Fruit fly (Drosophila melanogaster): ENCODE measurements around the gene brv3.

Gene brv3

dm6 chrX:2593753-2594096 lies 30.6 kb downstream of the brv3 start (continued):
- TF ChIP-seq CG1621 (tag; optimal IDR thresholded peaks at IDR 0.05), result peak; percentile 82
- peak; percentile 97 for TF ChIP-seq Hr39 (GFP tag; optimal IDR thresholded peaks at IDR 0.05)
- TF ChIP-seq CG6808 (GFP tag; optimal IDR thresholded peaks at IDR 0.05), result peak; percentile 81
- peak; percentile 88 for TF ChIP-seq achi (GFP tag; optimal IDR thresholded peaks at IDR 0.05)
- peak; percentile 92 for TF ChIP-seq OdsH (GFP tag; optimal IDR thresholded peaks at IDR 0.05)
- peak; percentile 85 for TF ChIP-seq Ets96B (tag; optimal IDR thresholded peaks at IDR 0.05)
- peak; percentile 96 for TF ChIP-seq Eip78C (GFP tag)
- peak; percentile 96 for TF ChIP-seq CG11902 (GFP tag; optimal IDR thresholded peaks at IDR 0.05)
- peak; percentile 92 for TF ChIP-seq pdm3 (GFP tag; optimal IDR thresholded peaks at IDR 0.05)
- TF ChIP-seq CG6163 (GFP tag; IDR thresholded peaks at IDR 0.05), result peak; percentile 95
- TF ChIP-seq CG11762 (GFP tag; optimal IDR thresholded peaks at IDR 0.05; ENCODE audit: insufficient read depth), result peak; percentile 83
- TF ChIP-seq Sox102F (GFP tag; optimal IDR thresholded peaks at IDR 0.05), result peak; percentile 90
- TF ChIP-seq CG8119 (GFP tag; IDR thresholded peaks at IDR 0.05), result peak; percentile 81
- TF ChIP-seq CG15336 (GFP tag; IDR thresholded peaks at IDR 0.05), result peak; percentile 84
- TF ChIP-seq CG32006 (GFP tag; optimal IDR thresholded peaks at IDR 0.05), result peak; percentile 86
- TF ChIP-seq fkh (GFP tag; optimal IDR thresholded peaks at IDR 0.05), result peak; percentile 67
- peak; percentile 86 for TF ChIP-seq CG10631 (GFP tag; optimal IDR thresholded peaks at IDR 0.05)
- peak; percentile 95 for TF ChIP-seq lz (GFP tag; optimal IDR thresholded peaks at IDR 0.05)
- peak; percentile 91 for TF ChIP-seq CG8632 (GFP tag; optimal IDR thresholded peaks at IDR 0.05)
- TF ChIP-seq fd59A (GFP tag; optimal IDR thresholded peaks at IDR 0.05), result peak; percentile 83
- peak; percentile 66 to 88 for TF ChIP-seq ss (GFP tag; optimal IDR thresholded peaks at IDR 0.05)
- TF ChIP-seq Sox15 (GFP tag; optimal IDR thresholded peaks at IDR 0.05), result peak; percentile 93
- TF ChIP-seq svp (GFP tag), result peak; percentile 99
- peak; percentile 72 for TF ChIP-seq Lpt (GFP tag; optimal IDR thresholded peaks at IDR 0.05)
- peak; percentile 80 for TF ChIP-seq CG9139 (GFP tag; optimal IDR thresholded peaks at IDR 0.05)
- TF ChIP-seq CG3032 (tag; optimal IDR thresholded peaks at IDR 0.05), result peak; percentile 78
- peak; percentile 90 for TF ChIP-seq CG34406 (GFP tag; optimal IDR thresholded peaks at IDR 0.05)

- peak; percentile 12 for TF ChIP-seq Blimp-1 (GFP tag; optimal IDR thresholded peaks at IDR 0.05)
- TF ChIP-seq Eip78C (GFP tag), result peak; percentile 56
- no peak for TF ChIP-seq CG6808 (GFP tag; optimal IDR thresholded peaks at IDR 0.05)
Measured at dm6 chrX:2593094-2593752, 31.2 kb downstream of the brv3 start.

- TF ChIP-seq CG9139 (GFP tag; optimal IDR thresholded peaks at IDR 0.05), result peak; percentile 28
- TF ChIP-seq Lpt (GFP tag; optimal IDR thresholded peaks at IDR 0.05), result no peak
- TF ChIP-seq CG8319 (GFP tag; optimal IDR thresholded peaks at IDR 0.05), result no peak
- peak in 1 of 2 experiments; percentile 31 for TF ChIP-seq ss (GFP tag; optimal IDR thresholded peaks at IDR 0.05)
- peak; percentile 22 for TF ChIP-seq CG6808 (GFP tag; optimal IDR thresholded peaks at IDR 0.05)
Measured at dm6 chrX:2592243-2592642, 32.1 kb downstream of the brv3 start.

- TF ChIP-seq vri (GFP tag; optimal IDR thresholded peaks at IDR 0.05), result peak; percentile 67
- no peak for TF ChIP-seq CG31627 (GFP tag; optimal IDR thresholded peaks at IDR 0.05)
- peak; percentile 3 for TF ChIP-seq fkh (GFP tag; optimal IDR thresholded peaks at IDR 0.05)
- TF ChIP-seq CG11902 (GFP tag; optimal IDR thresholded peaks at IDR 0.05), result no peak
- no peak for TF ChIP-seq CG6163 (GFP tag; IDR thresholded peaks at IDR 0.05)
- peak; percentile 13 for TF ChIP-seq Met (GFP tag; optimal IDR thresholded peaks at IDR 0.05)
- TF ChIP-seq svp (GFP tag), result peak; percentile 72
- no peak for TF ChIP-seq CG7368 (GFP tag; optimal IDR thresholded peaks at IDR 0.05)
- peak; percentile 8 for TF ChIP-seq topi (GFP tag; optimal IDR thresholded peaks at IDR 0.05)
- TF ChIP-seq esn (GFP tag; optimal IDR thresholded peaks at IDR 0.05), result peak; percentile 1
- TF ChIP-seq Smox (GFP tag; optimal IDR thresholded peaks at IDR 0.05), result peak; percentile 13
- no peak for TF ChIP-seq Ets96B (tag; optimal IDR thresholded peaks at IDR 0.05)
- TF ChIP-seq Eip78C (GFP tag), result peak; percentile 64
- TF ChIP-seq Lpt (GFP tag; optimal IDR thresholded peaks at IDR 0.05), result no peak
Measured at dm6 chrX:2591315-2591999, 32.9 kb downstream of the brv3 start.
